Worm (Caenorhabditis elegans) whole organism, L4 larva: Measurements from ENCODE around the gene C16C8.25.

Experiments used
- F10B5.3 ChIP-seq: sonication (generic microtip); optimal IDR thresholded peaks from 2 replicates; lab custom pipeline; 2016; ENCODE audit warnings: mild to moderate bottlenecking, missing genetic modification characterization, missing compliant biosample characterization
- F26F4.8 ChIP-seq: fragments of 200-800 bp; sonication (Bioruptor generic); conservative IDR thresholded peaks from 2 replicates; pipeline ENCODE4 v1.3.6; 2022; ENCODE audit warnings: missing genetic modification characterization, missing compliant biosample characterization
- F37D6.2 ChIP-seq: sonication (generic microtip); optimal IDR thresholded peaks from 2 replicates; lab custom pipeline; 2016; ENCODE audit warnings: mild to moderate bottlenecking, missing genetic modification characterization, missing compliant biosample characterization
- R02D3.7 ChIP-seq: fragments of 150-350 bp; sonication (generic microtip); optimal IDR thresholded peaks from 3 replicates; lab custom pipeline; 2014; ENCODE audit warnings: missing biosample characterization, missing genetic modification characterization
- Y5F2A.4 ChIP-seq: fragments of 200-800 bp; sonication (Bioruptor generic); optimal IDR thresholded peaks from 2 replicates; lab custom pipeline; 2018; ENCODE audit warnings: mild to moderate bottlenecking, missing genetic modification characterization, missing compliant biosample characterization
- ZK337.2 ChIP-seq: fragments of 200-800 bp; sonication (Bioruptor generic); IDR thresholded peaks from 2 replicates; pipeline ENCODE4 v1.3.6; 2022; ENCODE audit warnings: missing genetic modification reagents, missing genetic modification characterization, missing compliant biosample characterization
- aha-1 ChIP-seq: fragments of 150-350 bp; peaks from one replicate; lab custom pipeline; 2014; ENCODE audit warnings: missing biosample characterization, missing genetic modification characterization
- aly-2 ChIP-seq: sonication (generic microtip); optimal IDR thresholded peaks from 2 replicates; lab custom pipeline; 2018; ENCODE audit warnings: missing biosample characterization, missing genetic modification characterization
- ama-1 ChIP-seq: fragments of 150-350 bp; optimal IDR thresholded peaks from 2 replicates; lab custom pipeline; 2014; ENCODE audit warnings: inconsistent platforms, mixed read lengths
- ceh-32 ChIP-seq: sonication (generic microtip); optimal IDR thresholded peaks from 2 replicates; lab custom pipeline; 2016; ENCODE audit warnings: mild to moderate bottlenecking, missing genetic modification characterization, missing compliant biosample characterization; ENCODE audit not compliant: poor library complexity
- ceh-62 ChIP-seq: sonication (generic microtip); optimal IDR thresholded peaks from 2 replicates; lab custom pipeline; 2017; ENCODE audit warnings: missing biosample characterization, missing genetic modification characterization
- cey-2 ChIP-seq: sonication (generic microtip); optimal IDR thresholded peaks from 3 replicates; lab custom pipeline; 2017; ENCODE audit warnings: missing genetic modification characterization, mild to moderate bottlenecking, missing compliant biosample characterization, antibody characterized with exemption, borderline replicate concordance; ENCODE audit not compliant: insufficient read depth
- dmd-8 ChIP-seq: fragments of 200-800 bp; sonication (Bioruptor generic); IDR thresholded peaks from 2 replicates; pipeline ENCODE4 v1.3.6; 2022; ENCODE audit warnings: missing genetic modification characterization, missing compliant biosample characterization
- dpl-1 ChIP-seq: fragments of 150-350 bp; optimal IDR thresholded peaks from 2 replicates; lab custom pipeline; 2014; ENCODE audit warnings: missing biosample characterization, missing genetic modification reagents, missing genetic modification characterization
- fkh-10 ChIP-seq: fragments of 150-350 bp; optimal IDR thresholded peaks from 2 replicates; lab custom pipeline; 2014; ENCODE audit warnings: missing biosample characterization, missing genetic modification reagents, missing genetic modification characterization
- hif-1 ChIP-seq, 2 experiments: sonication (generic microtip); optimal IDR thresholded peaks; 2 replicates each; lab custom pipeline; 2016 to 2017; ENCODE audit warnings: missing compliant biosample characterization in 2 of 2, missing genetic modification characterization in 2 of 2, missing genetic modification reagents in 2 of 2, missing genotype in 2 of 2, mild to moderate bottlenecking in 1 of 2
- hlh-11 ChIP-seq: fragments of 200-800 bp; sonication (Bioruptor generic); optimal IDR thresholded peaks from 2 replicates; lab custom pipeline; 2018; ENCODE audit warnings: mild to moderate bottlenecking, missing genetic modification characterization, missing compliant biosample characterization
- jun-1 ChIP-seq: fragments of 150-350 bp; optimal IDR thresholded peaks from 2 replicates; lab custom pipeline; 2014; ENCODE audit warnings: missing biosample characterization, missing genetic modification reagents, missing genetic modification characterization
- lin-13 ChIP-seq: fragments of 150-350 bp; optimal IDR thresholded peaks from 2 replicates; lab custom pipeline; 2014; ENCODE audit warnings: missing biosample characterization, missing genetic modification reagents, missing genetic modification characterization
- lin-15B ChIP-seq: fragments of 150-350 bp; sonication (generic microtip); optimal IDR thresholded peaks from 3 replicates; lab custom pipeline; 2014; ENCODE audit warnings: missing biosample characterization, missing genetic modification characterization
- lin-38 ChIP-seq: fragments of 200-800 bp; sonication (Bioruptor generic); IDR thresholded peaks from 2 replicates; pipeline ENCODE4 v1.3.6; 2022; ENCODE audit warnings: missing genetic modification reagents, missing genetic modification characterization, missing compliant biosample characterization
- lsy-2 ChIP-seq, 2 experiments: fragments of 150-350 bp in 1 of 2; sonication (generic microtip) in 1 of 2; optimal IDR thresholded peaks; 2 replicates each; lab custom pipeline; 2014 to 2017; ENCODE audit warnings: missing biosample characterization in 2 of 2, missing genetic modification characterization in 2 of 2
- madf-5 ChIP-seq, 2 experiments: fragments of 200-800 bp; sonication (Bioruptor generic); IDR thresholded peaks; 2 replicates each; pipeline ENCODE4 v1.3.6; 2022; ENCODE audit warnings: missing compliant biosample characterization in 2 of 2, missing genetic modification characterization in 2 of 2
- mdl-1 ChIP-seq, 2 experiments: fragments of 150-350 bp in 1 of 2; sonication (generic microtip) in 1 of 2; optimal IDR thresholded peaks; 2 replicates each; lab custom pipeline; 2014 to 2017; ENCODE audit warnings: missing biosample characterization in 2 of 2, missing genetic modification characterization in 2 of 2
- mdt-29 ChIP-seq: fragments of 200-800 bp; sonication (Bioruptor generic); IDR thresholded peaks from 2 replicates; pipeline ENCODE4 v1.3.6; 2022; ENCODE audit warnings: missing genetic modification reagents, missing genetic modification characterization, missing compliant biosample characterization
- mes-2 ChIP-seq: sonication (generic microtip); optimal IDR thresholded peaks from 2 replicates; lab custom pipeline; 2016; ENCODE audit warnings: missing genotype, mild to moderate bottlenecking, missing genetic modification characterization, missing compliant biosample characterization; ENCODE audit not compliant: poor library complexity, severe bottlenecking
- mxl-2 ChIP-seq: fragments of 200-800 bp; sonication (Bioruptor generic); conservative IDR thresholded peaks from 2 replicates; pipeline ENCODE4 v1.3.6; 2022; ENCODE audit warnings: missing genetic modification reagents, missing genetic modification characterization, missing compliant biosample characterization
- nhr-102 ChIP-seq: sonication (generic microtip); optimal IDR thresholded peaks from 2 replicates; lab custom pipeline; 2016; ENCODE audit warnings: mild to moderate bottlenecking, missing genetic modification characterization, moderate library complexity, missing compliant biosample characterization
- nhr-237 ChIP-seq: sonication (generic microtip); optimal IDR thresholded peaks from 2 replicates; lab custom pipeline; 2017; ENCODE audit warnings: missing biosample characterization, missing genetic modification characterization
- nhr-28 ChIP-seq: fragments of 150-350 bp; optimal IDR thresholded peaks from 2 replicates; lab custom pipeline; 2014; ENCODE audit warnings: missing biosample characterization, missing genetic modification characterization
- nhr-41 ChIP-seq: fragments of 200-800 bp; sonication (Bioruptor generic); IDR thresholded peaks from 2 replicates; pipeline ENCODE4 v1.3.6; 2022; ENCODE audit warnings: missing genetic modification reagents, missing genetic modification characterization, missing compliant biosample characterization
- nhr-42 ChIP-seq: fragments of 200-800 bp; sonication (Bioruptor generic); IDR thresholded peaks from 2 replicates; pipeline ENCODE4 v1.3.6; 2022; ENCODE audit warnings: missing genetic modification characterization, missing compliant biosample characterization
- saeg-2 ChIP-seq: fragments of 200-800 bp; sonication (Bioruptor generic); IDR thresholded peaks from 2 replicates; pipeline ENCODE4 v1.3.6; 2022; ENCODE audit warnings: missing genetic modification reagents, missing genetic modification characterization, missing compliant biosample characterization
- sdz-12 ChIP-seq: fragments of 200-800 bp; sonication (Bioruptor generic); optimal IDR thresholded peaks from 2 replicates; lab custom pipeline; 2018; ENCODE audit warnings: mild to moderate bottlenecking, missing genetic modification characterization, missing compliant biosample characterization
- snpc-1.2 ChIP-seq: fragments of 200-800 bp; sonication (Bioruptor generic); IDR thresholded peaks from 2 replicates; pipeline ENCODE4 v1.3.6; 2022; ENCODE audit warnings: missing genetic modification reagents, missing genetic modification characterization, missing compliant biosample characterization
- spr-3 ChIP-seq: fragments of 200-800 bp; sonication (Bioruptor generic); optimal IDR thresholded peaks from 2 replicates; lab custom pipeline; 2018; ENCODE audit warnings: mild to moderate bottlenecking, missing genetic modification characterization, missing compliant biosample characterization
- vab-7 ChIP-seq: fragments of 200-800 bp; sonication (Bioruptor generic); IDR thresholded peaks from 2 replicates; pipeline ENCODE4 v1.3.6; 2022; ENCODE audit warnings: missing genetic modification reagents, missing genetic modification characterization, missing compliant biosample characterization
- zfp-3 ChIP-seq: fragments of 200-800 bp; sonication (Bioruptor generic); conservative IDR thresholded peaks from 2 replicates; pipeline ENCODE4 v1.3.6; 2022; ENCODE audit warnings: missing genetic modification reagents, missing genetic modification characterization, missing compliant biosample characterization
- zip-2 ChIP-seq: fragments of 150-350 bp; optimal IDR thresholded peaks from 2 replicates; lab custom pipeline; 2014; ENCODE audit warnings: missing biosample characterization, missing genetic modification characterization
- ztf-11 ChIP-seq: fragments of 150-350 bp; optimal IDR thresholded peaks from 2 replicates; lab custom pipeline; 2014; ENCODE audit warnings: missing biosample characterization, missing genetic modification characterization
- ztf-7 ChIP-seq: fragments of 150-350 bp; optimal IDR thresholded peaks from 2 replicates; lab custom pipeline; 2014; ENCODE audit warnings: missing biosample characterization, missing genetic modification characterization

Gene C16C8.25

DNA sequence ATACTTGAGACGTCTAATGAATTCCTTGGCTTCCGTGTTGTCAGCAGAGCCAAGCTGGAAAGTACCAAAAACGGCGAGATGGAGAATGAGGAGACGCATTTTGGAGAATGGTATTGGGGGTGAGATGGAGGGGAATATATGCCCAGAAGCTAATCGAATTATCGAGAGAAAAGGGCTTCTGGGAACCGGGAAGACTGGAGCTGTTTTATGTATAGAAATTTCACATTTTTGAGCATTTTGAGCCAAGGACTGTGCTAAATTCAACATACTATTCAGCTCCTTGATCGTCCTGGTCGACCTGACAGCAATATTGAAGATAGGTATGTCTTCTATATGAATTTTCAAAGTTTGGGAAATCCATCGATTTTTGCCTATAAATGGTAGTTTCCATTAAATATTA is 11.0 kb downstream of the C16C8.25 start, which contains the start of gene C16C8.7:
Gene C16C8.7 (minus strand): TSS at position 101 of the 400 bp plus-strand sequence.
- TF ChIP-seq aly-2 (tag; lab: Kevin White, UChicago) = no peak
- TF ChIP-seq F37D6.2 = no peak
- TF ChIP-seq cey-2 (tag; lab: Kevin White, UChicago) = no peak
- no peak for TF ChIP-seq dmd-8
- TF ChIP-seq mxl-2 (GFP tag; lab: Robert Waterston, UW) = no peak
- no peak for TF ChIP-seq vab-7 (GFP tag; lab: Robert Waterston, UW)
- no peak for TF ChIP-seq sdz-12 (GFP tag; lab: Kevin White, UChicago)
- TF ChIP-seq hlh-11 (tag; lab: Kevin White, UChicago) = no peak
- TF ChIP-seq lin-15B (tag; lab: Kevin White, UChicago) = no peak
- no peak for TF ChIP-seq dpl-1 (GFP tag; lab: Kevin White, UChicago)
- no peak for TF ChIP-seq F10B5.3 (tag; lab: Kevin White, UChicago)
- TF ChIP-seq lsy-2 (tag; optimal IDR thresholded peaks at IDR 0.05; lab: Kevin White, UChicago) = no peak
- no peak for TF ChIP-seq aha-1
- TF ChIP-seq mdt-29 (GFP tag; lab: Robert Waterston, UW) = no peak
- TF ChIP-seq zip-2 (tag; lab: Kevin White, UChicago) = no peak
- no peak for TF ChIP-seq ztf-11
- TF ChIP-seq, all 104 proteins: peak for 0

DNA sequence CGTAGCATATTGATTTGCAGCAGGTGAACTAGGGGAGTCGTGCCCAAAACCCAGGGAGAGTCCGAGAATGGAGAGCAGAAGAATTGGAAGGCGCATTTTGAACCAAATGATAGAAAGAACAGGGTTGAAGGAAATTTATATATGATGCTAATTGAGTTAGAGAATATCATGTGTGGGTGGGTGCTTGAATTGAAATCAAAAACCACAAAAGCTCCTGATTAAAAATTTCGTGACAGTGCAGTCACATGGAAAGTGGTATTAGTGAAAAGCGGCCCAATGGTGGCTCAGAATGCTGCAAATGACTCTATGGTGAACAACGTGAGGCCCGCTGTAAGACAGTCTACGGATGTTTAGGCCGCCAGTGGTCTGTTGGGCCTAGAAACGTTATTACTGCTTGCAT is 12.6 kb downstream of the C16C8.25 start, which contains the start of gene C16C8.8:
Gene C16C8.8 (minus strand): TSS at position 101 of the 400 bp plus-strand sequence.
- no peak for TF ChIP-seq ama-1 (lab: Kevin White, UChicago)
- TF ChIP-seq Y5F2A.4 = no peak
- no peak for TF ChIP-seq nhr-237
- TF ChIP-seq snpc-1.2 (GFP tag; lab: Robert Waterston, UW) = no peak
- no peak for TF ChIP-seq nhr-28
- no peak for TF ChIP-seq saeg-2 (GFP tag; lab: Robert Waterston, UW)
- no peak for TF ChIP-seq ceh-32
- no peak for TF ChIP-seq mdl-1 (tag; optimal IDR thresholded peaks at IDR 0.05; lab: Kevin White, UChicago)
- TF ChIP-seq lin-15B (tag; lab: Kevin White, UChicago) = no peak
- no peak for TF ChIP-seq mes-2 (tag; lab: Kevin White, UChicago)
- TF ChIP-seq nhr-102 (tag; lab: Kevin White, UChicago) = no peak
- no peak for TF ChIP-seq spr-3 (GFP tag; lab: Kevin White, UChicago)
- TF ChIP-seq ztf-7 (tag; lab: Kevin White, UChicago) = no peak
- no peak for TF ChIP-seq zfp-3
- TF ChIP-seq hif-1 (tag; optimal IDR thresholded peaks at IDR 0.05; lab: Kevin White, UChicago) = no peak
- no peak for TF ChIP-seq aha-1
- no peak for TF ChIP-seq lin-13 (GFP tag; lab: Kevin White, UChicago)
- no peak for TF ChIP-seq ZK337.2
- no peak for TF ChIP-seq hlh-11 (tag; lab: Kevin White, UChicago)

DNA sequence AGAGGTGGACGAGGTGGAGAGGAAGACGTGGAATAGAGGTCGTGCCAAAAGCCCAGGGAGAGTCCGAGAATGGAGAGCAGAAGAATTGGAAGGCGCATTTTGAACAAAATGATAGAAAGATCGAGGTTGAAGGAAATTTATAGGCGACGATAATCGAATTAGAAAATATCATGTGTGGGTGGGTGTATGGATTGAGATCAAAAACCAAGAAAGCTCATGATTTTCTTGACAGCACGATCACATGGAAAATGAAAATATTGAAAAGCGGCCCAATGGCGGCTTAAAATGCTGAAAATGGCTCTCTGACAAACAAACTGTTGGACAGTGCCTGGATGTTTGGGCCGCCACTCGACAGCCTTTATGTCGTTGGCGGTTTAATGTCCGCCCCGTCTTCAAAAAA is 14.1 kb downstream of the C16C8.25 start, which contains the start of gene C16C8.9:
Gene C16C8.9 (minus strand): TSS at position 101 of the 400 bp plus-strand sequence.
- TF ChIP-seq mxl-2 (GFP tag; lab: Robert Waterston, UW) (no peak), madf-5 (GFP tag; IDR thresholded peaks at IDR 0.05; lab: Robert Waterston, UW) (no peak), nhr-102 (tag; lab: Kevin White, UChicago) (no peak), F26F4.8 (GFP tag; lab: Robert Waterston, UW) (no peak), lin-38 (GFP tag; lab: Robert Waterston, UW) (no peak), jun-1 (tag; lab: Kevin White, UChicago) (no peak), zfp-3 (no peak), R02D3.7 (tag; lab: Kevin White, UChicago) (no peak), fkh-10 (GFP tag; lab: Kevin White, UChicago) (no peak), nhr-42 (GFP tag; lab: Robert Waterston, UW) (no peak), nhr-41 (GFP tag; lab: Robert Waterston, UW) (no peak), ceh-62 (tag; lab: Kevin White, UChicago) (no peak)
- TF ChIP-seq, all 104 proteins: peak for 0
